Worm (Caenorhabditis elegans) whole organism, early embryonic: ENCODE results near the gene pfut-1.

Experiments used
- B0310.2 ChIP-seq: sonication (generic microtip); optimal IDR thresholded peaks from 2 replicates; lab custom pipeline; 2016; ENCODE audit warnings: mild to moderate bottlenecking, missing genetic modification characterization, missing compliant biosample characterization
- F13C5.2 ChIP-seq: sonication (generic microtip); optimal IDR thresholded peaks from 2 replicates; lab custom pipeline; 2017; ENCODE audit warnings: mild to moderate bottlenecking, missing genetic modification characterization, inconsistent platforms, missing compliant biosample characterization
- aly-1 ChIP-seq: sonication (generic microtip); optimal IDR thresholded peaks from 2 replicates; lab custom pipeline; 2016; ENCODE audit warnings: missing genetic modification characterization, missing compliant biosample characterization
- ama-1 ChIP-seq: fragments of 150-350 bp; optimal IDR thresholded peaks from 2 replicates; lab custom pipeline; 2014
- ceh-13 ChIP-seq: fragments of 200-800 bp; sonication (Bioruptor generic); optimal IDR thresholded peaks from 2 replicates; lab custom pipeline; 2018; ENCODE audit warnings: mild to moderate bottlenecking, missing genetic modification characterization, missing compliant biosample characterization
- ceh-36 ChIP-seq: sonication (generic microtip); optimal IDR thresholded peaks from 2 replicates; lab custom pipeline; 2016; ENCODE audit warnings: missing genetic modification characterization, inconsistent platforms, missing compliant biosample characterization
- ets-7 ChIP-seq: sonication (generic microtip); optimal IDR thresholded peaks from 2 replicates; lab custom pipeline; 2016; ENCODE audit warnings: missing genotype, missing genetic modification characterization, missing compliant biosample characterization
- flt-1 ChIP-seq: fragments of 200-800 bp; sonication (Bioruptor generic); IDR thresholded peaks from 2 replicates; pipeline ENCODE4 v1.3.6; 2022; ENCODE audit warnings: missing genetic modification characterization, missing compliant biosample characterization
- hmbx-1 ChIP-seq: sonication (generic microtip); optimal IDR thresholded peaks from 2 replicates; lab custom pipeline; 2016; ENCODE audit warnings: mild to moderate bottlenecking, missing genetic modification characterization, missing compliant biosample characterization
- hmg-4 ChIP-seq: fragments of 200-800 bp; sonication (Bioruptor generic); optimal IDR thresholded peaks from 2 replicates; lab custom pipeline; 2018; ENCODE audit warnings: mild to moderate bottlenecking, missing genetic modification characterization, missing compliant biosample characterization
- hnd-1 ChIP-seq: sonication (generic microtip); optimal IDR thresholded peaks from 2 replicates; lab custom pipeline; 2016; ENCODE audit warnings: missing genetic modification characterization, missing compliant biosample characterization
- pes-1 ChIP-seq: fragments of 200-800 bp; sonication (Bioruptor generic); IDR thresholded peaks from 2 replicates; pipeline ENCODE4 v1.3.6; 2022; ENCODE audit warnings: missing genetic modification reagents, missing genetic modification characterization, missing compliant biosample characterization
- scrt-1 ChIP-seq: fragments of 200-800 bp; sonication (Bioruptor generic); IDR thresholded peaks from 2 replicates; pipeline ENCODE4 v1.3.6; 2022; ENCODE audit warnings: missing genetic modification characterization, missing compliant biosample characterization
- sea-1 ChIP-seq: fragments of 200-800 bp; sonication (Bioruptor generic); conservative IDR thresholded peaks from 2 replicates; pipeline ENCODE4 v1.3.6; 2022; ENCODE audit warnings: missing genetic modification characterization, missing compliant biosample characterization
- tbx-11 ChIP-seq: fragments of 200-800 bp; sonication (Bioruptor generic); IDR thresholded peaks from 2 replicates; pipeline ENCODE4 v1.3.6; 2022; ENCODE audit warnings: missing genetic modification characterization, missing compliant biosample characterization
- tbx-37 ChIP-seq: fragments of 200-800 bp; sonication (Bioruptor generic); conservative IDR thresholded peaks from 2 replicates; pipeline ENCODE4 v1.3.6; 2022; ENCODE audit warnings: missing genetic modification reagents, missing genetic modification characterization, missing compliant biosample characterization
- tra-4 ChIP-seq: sonication (generic microtip); optimal IDR thresholded peaks from 2 replicates; lab custom pipeline; 2017; ENCODE audit warnings: missing genetic modification characterization, missing compliant biosample characterization

pfut-1 gene

DNA sequence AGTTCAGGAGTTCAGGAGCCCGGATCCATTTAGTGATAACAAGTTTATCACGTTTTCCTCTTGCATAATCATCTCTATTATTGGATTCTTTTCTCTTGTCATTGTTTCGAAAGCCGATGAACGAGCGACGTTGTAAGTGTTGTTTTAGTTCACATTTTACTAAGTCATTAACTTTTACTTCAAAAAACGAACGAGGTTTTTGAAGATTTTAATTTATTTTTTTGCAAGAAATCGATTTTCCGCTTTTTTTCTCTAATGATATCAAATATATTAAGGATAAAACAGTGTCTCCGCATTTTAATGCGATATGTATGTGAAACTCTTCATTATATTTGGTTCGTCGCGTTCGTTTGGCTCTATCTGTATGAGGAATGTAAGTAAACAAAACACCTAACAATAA is 39.2 kb downstream of the pfut-1 start, which contains the start of gene F28B4.1:
TSS of gene F28B4.1 (plus strand) at position 301 of the 400 bp plus-strand sequence.
- no peak for TF ChIP-seq ceh-36 (tag; lab: Kevin White, UChicago)
- TF ChIP-seq B0310.2: no peak
- TF ChIP-seq hmbx-1 (tag; lab: Kevin White, UChicago): no peak
- no peak for TF ChIP-seq aly-1
- TF ChIP-seq F13C5.2 (tag; lab: Kevin White, UChicago): no peak
- TF ChIP-seq ceh-13 (GFP tag; lab: Kevin White, UChicago): no peak
- no peak for TF ChIP-seq hnd-1 (tag; lab: Kevin White, UChicago)
- TF ChIP-seq scrt-1: no peak
- TF ChIP-seq tra-4 (tag; lab: Kevin White, UChicago): no peak
- TF ChIP-seq flt-1 (GFP tag; lab: Robert Waterston, UW): no peak
- TF ChIP-seq ama-1 (lab: Kevin White, UChicago): no peak
- TF ChIP-seq tbx-37: no peak
- TF ChIP-seq ets-7: no peak
- TF ChIP-seq pes-1 (GFP tag; lab: Robert Waterston, UW): no peak

DNA sequence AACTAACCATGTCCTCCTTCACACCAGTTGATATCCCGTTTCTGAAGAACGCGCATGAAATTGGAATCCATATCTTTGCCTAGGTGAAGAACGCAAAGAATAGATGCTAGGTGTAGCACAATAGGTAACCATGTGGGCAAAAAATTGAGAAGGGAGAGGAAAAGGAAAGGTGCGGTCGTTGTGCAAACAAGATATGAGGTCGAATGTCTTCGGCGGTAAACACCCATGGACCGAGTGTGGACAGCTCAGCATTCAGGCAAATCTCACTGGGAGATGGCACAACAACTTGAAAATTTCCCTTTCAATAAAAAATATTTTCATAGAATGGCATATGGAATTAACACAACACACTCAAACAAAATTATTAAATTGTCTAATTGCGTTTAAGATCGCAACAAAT is 43.9 kb downstream of the pfut-1 start, which contains the start of gene F28B4.4:
TSS of gene F28B4.4 (minus strand) at position 101 of the 400 bp plus-strand sequence.
- TF ChIP-seq pes-1 (GFP tag; lab: Robert Waterston, UW) (no peak), ama-1 (lab: Kevin White, UChicago) (no peak), ceh-13 (GFP tag; lab: Kevin White, UChicago) (no peak), flt-1 (GFP tag; lab: Robert Waterston, UW) (no peak), hnd-1 (tag; lab: Kevin White, UChicago) (no peak), tra-4 (tag; lab: Kevin White, UChicago) (no peak), tbx-11 (GFP tag; lab: Robert Waterston, UW) (no peak), F13C5.2 (tag; lab: Kevin White, UChicago) (no peak), ceh-36 (tag; lab: Kevin White, UChicago) (no peak), tbx-37 (no peak)

DNA sequence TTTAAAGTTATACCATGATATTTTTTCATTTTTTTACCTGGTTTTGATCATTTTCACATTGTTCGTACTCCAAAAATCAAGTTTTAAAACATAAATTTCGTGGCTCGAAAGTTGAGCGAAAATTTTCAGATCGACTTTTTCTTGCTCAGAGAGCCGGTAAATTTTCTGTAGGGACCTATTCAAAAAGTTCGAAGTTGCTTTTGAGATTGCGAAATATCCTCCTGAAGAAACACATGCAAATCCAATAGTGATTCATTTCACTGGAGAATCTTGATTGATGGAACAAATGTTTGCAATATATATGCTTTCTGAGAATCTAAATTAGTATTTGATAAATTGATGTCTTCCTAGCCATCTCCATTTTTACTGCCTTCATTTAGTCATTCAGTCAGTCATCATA is 51.1 kb downstream of the pfut-1 start:
- TF ChIP-seq pes-1 (GFP tag; lab: Robert Waterston, UW) (no peak), ceh-36 (tag; lab: Kevin White, UChicago) (no peak), ama-1 (lab: Kevin White, UChicago) (no peak), hmbx-1 (tag; lab: Kevin White, UChicago) (no peak), hmg-4 (GFP tag; lab: Kevin White, UChicago) (no peak), F13C5.2 (tag; lab: Kevin White, UChicago) (no peak), sea-1 (GFP tag; lab: Robert Waterston, UW) (no peak), ets-7 (no peak), B0310.2 (no peak), tra-4 (tag; lab: Kevin White, UChicago) (no peak), flt-1 (GFP tag; lab: Robert Waterston, UW) (no peak), aly-1 (no peak), tbx-37 (no peak), scrt-1 (no peak)
